Fruit fly (Drosophila melanogaster) whole organism, embryonic: ENCODE data around the gene eIF2Bepsilon.

Experiments used
- CG10147 ChIP-seq: fragments of 200-800 bp; sonication (Bioruptor generic); optimal IDR thresholded peaks from 2 replicates; lab custom pipeline; 2019; ENCODE audit warnings: missing biosample characterization, mild to moderate bottlenecking, missing genetic modification characterization, moderate library complexity
- CG10543 ChIP-seq: fragments of 200-800 bp; sonication (Bioruptor generic); optimal IDR thresholded peaks from 3 replicates; lab custom pipeline; 2017; ENCODE audit warnings: missing biosample characterization, mild to moderate bottlenecking, missing genetic modification characterization, moderate library complexity
- CG10654 ChIP-seq: fragments of 200-800 bp; sonication (Bioruptor generic); optimal IDR thresholded peaks from 2 replicates; lab custom pipeline; 2016; ENCODE audit warnings: missing biosample characterization, missing genetic modification characterization
- CG12155 ChIP-seq: fragments of 200-800 bp; sonication (Bioruptor generic); optimal IDR thresholded peaks from 3 replicates; lab custom pipeline; 2016; ENCODE audit warnings: missing biosample characterization, missing genetic modification characterization
- CG13424 ChIP-seq: fragments of 200-800 bp; sonication (Bioruptor generic); optimal IDR thresholded peaks from 2 replicates; lab custom pipeline; 2019; ENCODE audit warnings: missing biosample characterization, mild to moderate bottlenecking, missing genetic modification characterization, moderate library complexity
- CG13624 ChIP-seq: fragments of 200-800 bp; sonication (Bioruptor generic); optimal IDR thresholded peaks from 2 replicates; lab custom pipeline; 2016; ENCODE audit warnings: missing biosample characterization, missing genetic modification characterization
- CG14667 ChIP-seq: fragments of 200-800 bp; sonication (Bioruptor generic); IDR thresholded peaks from 2 replicates; pipeline ENCODE4 v1.3.6; 2022; ENCODE audit warnings: missing biosample characterization, missing genetic modification characterization
- CG15011 ChIP-seq: fragments of 200-800 bp; sonication (Bioruptor generic); optimal IDR thresholded peaks from 3 replicates; lab custom pipeline; 2018; ENCODE audit warnings: missing biosample characterization, mild to moderate bottlenecking, missing genetic modification characterization
- CG15479 ChIP-seq: fragments of 200-800 bp; sonication (Bioruptor generic); optimal IDR thresholded peaks from 3 replicates; lab custom pipeline; 2019; ENCODE audit warnings: missing biosample characterization, mild to moderate bottlenecking, missing genetic modification characterization, moderate library complexity
- CG15696 ChIP-seq: fragments of 200-800 bp; sonication (Bioruptor generic); optimal IDR thresholded peaks from 2 replicates; lab custom pipeline; 2019; ENCODE audit warnings: missing biosample characterization, mild to moderate bottlenecking, missing genetic modification characterization, moderate library complexity
- CG1647 ChIP-seq: fragments of 200-800 bp; sonication (Bioruptor generic); optimal IDR thresholded peaks from 3 replicates; lab custom pipeline; 2016; ENCODE audit warnings: missing biosample characterization, missing genetic modification characterization
- CG16815 ChIP-seq: fragments of 200-800 bp; sonication (Bioruptor generic); optimal IDR thresholded peaks from 3 replicates; lab custom pipeline; 2017; ENCODE audit warnings: missing biosample characterization, mild to moderate bottlenecking, missing genetic modification characterization
- CG18262 ChIP-seq: fragments of 200-800 bp; optimal IDR thresholded peaks from 3 replicates; lab custom pipeline; 2019; ENCODE audit warnings: missing biosample characterization, mild to moderate bottlenecking, missing genetic modification characterization, moderate library complexity
- CG18476 ChIP-seq: fragments of 200-800 bp; sonication (Bioruptor generic); optimal IDR thresholded peaks from 2 replicates; lab custom pipeline; 2016; ENCODE audit warnings: missing biosample characterization, mild to moderate bottlenecking, missing genetic modification characterization
- CG18599 ChIP-seq: fragments of 200-800 bp; sonication (Bioruptor generic); optimal IDR thresholded peaks from 3 replicates; lab custom pipeline; 2017; ENCODE audit warnings: missing biosample characterization, missing genetic modification characterization, mild to moderate bottlenecking, moderate library complexity, missing genetic modification reagents
- CG2712 ChIP-seq: fragments of 200-800 bp; optimal IDR thresholded peaks from 3 replicates; lab custom pipeline; 2019; ENCODE audit warnings: missing biosample characterization, mild to moderate bottlenecking, missing genetic modification characterization, moderate library complexity
- CG30431 ChIP-seq: fragments of 200-800 bp; sonication (Bioruptor generic); optimal IDR thresholded peaks from 2 replicates; lab custom pipeline; 2017; ENCODE audit warnings: missing biosample characterization, missing genetic modification characterization
- CG42726 ChIP-seq: fragments of 200-800 bp; sonication (Bioruptor generic); IDR thresholded peaks from 2 replicates; pipeline ENCODE4 v1.3.6; 2022; ENCODE audit warnings: missing biosample characterization, missing genetic modification characterization; ENCODE audit not compliant: partially characterized antibody
- CG4328 ChIP-seq: fragments of 200-800 bp; sonication (Bioruptor generic); optimal IDR thresholded peaks from 3 replicates; lab custom pipeline; 2017; ENCODE audit warnings: missing biosample characterization, missing genetic modification reagents, missing genetic modification characterization
- CG7372 ChIP-seq: fragments of 200-800 bp; sonication (Bioruptor generic); IDR thresholded peaks from 2 replicates; pipeline ENCODE4 v1.3.6; 2022; ENCODE audit warnings: missing biosample characterization, missing genetic modification characterization
- CG8765 ChIP-seq: fragments of 200-800 bp; sonication (Bioruptor generic); IDR thresholded peaks from 2 replicates; pipeline ENCODE4 v1.3.6; 2022; ENCODE audit warnings: missing biosample characterization, missing genetic modification characterization
- CG9215 ChIP-seq: fragments of 200-800 bp; sonication (Bioruptor generic); IDR thresholded peaks from 2 replicates; pipeline ENCODE4 v1.3.6; 2022; ENCODE audit warnings: missing biosample characterization, missing genetic modification characterization
- CG9797 ChIP-seq: fragments of 200-800 bp; sonication (Bioruptor generic); optimal IDR thresholded peaks from 3 replicates; lab custom pipeline; 2018; ENCODE audit warnings: missing biosample characterization, mild to moderate bottlenecking, missing genetic modification characterization
- Dbx ChIP-seq: fragments of 200-800 bp; sonication (Bioruptor generic); IDR thresholded peaks from 3 replicates; pipeline ENCODE4 v1.3.6; 2022; ENCODE audit warnings: missing biosample characterization, missing genetic modification characterization
- Dek ChIP-seq: fragments of 200-800 bp; sonication (Bioruptor generic); optimal IDR thresholded peaks from 3 replicates; lab custom pipeline; 2019; ENCODE audit warnings: missing biosample characterization, mild to moderate bottlenecking, missing genetic modification characterization, moderate library complexity
- Fer3 ChIP-seq: fragments of 200-800 bp; sonication (Bioruptor generic); optimal IDR thresholded peaks from 2 replicates; lab custom pipeline; 2018; ENCODE audit warnings: missing biosample characterization, mild to moderate bottlenecking, missing genetic modification characterization, moderate library complexity
- Hmr ChIP-seq: fragments of 200-800 bp; sonication (Bioruptor generic); optimal IDR thresholded peaks from 3 replicates; lab custom pipeline; 2017; ENCODE audit warnings: mild to moderate bottlenecking, missing biosample characterization, missing genetic modification reagents, missing genetic modification characterization
- MESR4 ChIP-seq: fragments of 200-800 bp; sonication (Bioruptor generic); optimal IDR thresholded peaks from 2 replicates; lab custom pipeline; 2018; ENCODE audit warnings: missing biosample characterization, mild to moderate bottlenecking, missing genetic modification characterization, moderate library complexity
- Mad ChIP-seq: fragments of 200-800 bp; sonication (Bioruptor generic); optimal IDR thresholded peaks from 2 replicates; lab custom pipeline; 2016; ENCODE audit warnings: missing biosample characterization, missing genetic modification characterization
- Mrtf ChIP-seq: fragments of 200-800 bp; sonication (Bioruptor generic); IDR thresholded peaks from 3 replicates; pipeline ENCODE4 v1.3.6; 2022; ENCODE audit warnings: missing biosample characterization, missing genetic modification characterization
- Myb ChIP-seq: fragments of 200-800 bp; sonication (Bioruptor generic); optimal IDR thresholded peaks from 2 replicates; lab custom pipeline; 2016; ENCODE audit warnings: missing biosample characterization, missing genetic modification characterization
- Neu2 ChIP-seq: fragments of 200-800 bp; sonication (Bioruptor generic); optimal IDR thresholded peaks from 3 replicates; lab custom pipeline; 2016; ENCODE audit warnings: missing biosample characterization, missing genetic modification characterization, borderline replicate concordance
- Pdp1 ChIP-seq, 2 experiments: fragments of 200-800 bp; sonication (Bioruptor generic); optimal IDR thresholded peaks; 3 replicates each; lab custom pipeline; 2016; ENCODE audit warnings: missing biosample characterization in 2 of 2, missing genetic modification characterization in 2 of 2, mild to moderate bottlenecking in 1 of 2, moderate library complexity in 1 of 2
- Rx ChIP-seq: fragments of 200-800 bp; sonication (Bioruptor generic); IDR thresholded peaks from 2 replicates; pipeline ENCODE4 v1.3.6; 2022; ENCODE audit warnings: missing biosample characterization, missing genetic modification characterization
- Sry-β ChIP-seq: fragments of 200-800 bp; sonication (Bioruptor generic); optimal IDR thresholded peaks from 2 replicates; lab custom pipeline; 2018; ENCODE audit warnings: missing biosample characterization, mild to moderate bottlenecking, missing genetic modification characterization, moderate library complexity
- YL-1 ChIP-seq: fragments of 200-800 bp; sonication (Bioruptor generic); optimal IDR thresholded peaks from 3 replicates; lab custom pipeline; 2017; ENCODE audit warnings: missing biosample characterization, mild to moderate bottlenecking, missing genetic modification characterization
- bab2 ChIP-seq: fragments of 200-800 bp; sonication (Bioruptor generic); optimal IDR thresholded peaks from 2 replicates; lab custom pipeline; 2016; ENCODE audit warnings: missing biosample characterization, missing genetic modification characterization
- btn ChIP-seq: fragments of 200-800 bp; sonication (Bioruptor generic); optimal IDR thresholded peaks from 2 replicates; lab custom pipeline; 2016; ENCODE audit warnings: missing biosample characterization, missing genetic modification characterization
- crol ChIP-seq: fragments of 200-800 bp; sonication (Bioruptor generic); IDR thresholded peaks from 2 replicates; pipeline ENCODE4 v1.3.6; 2022; ENCODE audit warnings: missing biosample characterization, missing genetic modification characterization
- dpn ChIP-seq, 2 experiments: fragments of 200-800 bp; sonication (Bioruptor generic); optimal IDR thresholded peaks; 3 replicates each; lab custom pipeline; 2016; ENCODE audit warnings: missing biosample characterization in 2 of 2, missing genetic modification characterization in 2 of 2
- ems ChIP-seq: fragments of 200-800 bp; sonication (Bioruptor generic); optimal IDR thresholded peaks from 3 replicates; lab custom pipeline; 2016; ENCODE audit warnings: missing biosample characterization, missing genetic modification characterization
- gce ChIP-seq: fragments of 200-800 bp; sonication (Bioruptor generic); IDR thresholded peaks from 3 replicates; pipeline ENCODE4 v1.3.6; 2022; ENCODE audit warnings: missing biosample characterization, missing genetic modification characterization
- luna ChIP-seq: fragments of 200-800 bp; sonication (Bioruptor generic); optimal IDR thresholded peaks from 2 replicates; lab custom pipeline; 2016; ENCODE audit warnings: missing biosample characterization, missing genetic modification characterization
- nau ChIP-seq: fragments of 200-800 bp; sonication (Bioruptor generic); optimal IDR thresholded peaks from 3 replicates; lab custom pipeline; 2017; ENCODE audit warnings: missing biosample characterization, mild to moderate bottlenecking, missing genetic modification characterization, missing genetic modification reagents
- nmo ChIP-seq: fragments of 200-800 bp; sonication (Bioruptor generic); optimal IDR thresholded peaks from 2 replicates; lab custom pipeline; 2018; ENCODE audit warnings: missing biosample characterization, mild to moderate bottlenecking, missing genetic modification characterization, moderate library complexity
- pita ChIP-seq: fragments of 200-800 bp; sonication (Bioruptor generic); optimal IDR thresholded peaks from 2 replicates; lab custom pipeline; 2017; ENCODE audit warnings: missing biosample characterization, mild to moderate bottlenecking, missing genetic modification characterization
- scrt ChIP-seq: fragments of 200-800 bp; sonication (Bioruptor generic); optimal IDR thresholded peaks from 2 replicates; lab custom pipeline; 2018; ENCODE audit warnings: missing biosample characterization, mild to moderate bottlenecking, missing genetic modification characterization, moderate library complexity
- ssp ChIP-seq: fragments of 200-800 bp; sonication (Bioruptor generic); IDR thresholded peaks from 2 replicates; pipeline ENCODE4 v1.3.6; 2022; ENCODE audit warnings: missing biosample characterization, missing genetic modification characterization
- stwl ChIP-seq: fragments of 200-800 bp; sonication (Bioruptor generic); optimal IDR thresholded peaks from 3 replicates; lab custom pipeline; 2018; ENCODE audit warnings: missing biosample characterization, mild to moderate bottlenecking, missing genetic modification characterization, moderate library complexity
- tin ChIP-seq: fragments of 200-800 bp; sonication (Bioruptor generic); optimal IDR thresholded peaks from 3 replicates; lab custom pipeline; 2016; ENCODE audit warnings: missing biosample characterization, missing genetic modification characterization
- tll ChIP-seq, 2 experiments: fragments of 200-800 bp in 1 of 2; fragments of >200 bp in 1 of 2; sonication (Bioruptor generic) in 1 of 2; optimal IDR thresholded peaks; 2 replicates each; lab custom pipeline; 2017 to 2019; ENCODE audit warnings: missing biosample characterization in 2 of 2, missing genetic modification characterization in 2 of 2, mild to moderate bottlenecking in 1 of 2, moderate library complexity in 1 of 2

eIF2Bepsilon gene

dm6 chrX:1880139-1880556, 42.5 kb downstream of the eIF2Bepsilon start, which contains the start of gene Coa8 (continued):
- peak; percentile 28 for TF ChIP-seq Hmr (GFP tag; lab: Kevin White, UChicago)
- TF ChIP-seq btn (GFP tag; lab: Kevin White, UChicago), result peak; percentile 37
- no peak for TF ChIP-seq CG10543
- peak; percentile 11 for TF ChIP-seq CG12155
- no peak for TF ChIP-seq stwl (tag; lab: Kevin White, UChicago)
- TF ChIP-seq gce (GFP tag; lab: Robert Waterston, UW), result no peak
- TF ChIP-seq scrt, result no peak
- peak; percentile 14; the same call in 1 of the 2 replicates for TF ChIP-seq Rx
- peak; percentile 50 for TF ChIP-seq CG9215
- TF ChIP-seq CG14667 (GFP tag; lab: Robert Waterston, UW), result peak; percentile 30; the same call in 1 of the 2 replicates
- peak; percentile 19 for TF ChIP-seq ems (GFP tag; lab: Kevin White, UChicago)
- no peak for TF ChIP-seq CG15479
- TF ChIP-seq YL-1, result peak; percentile 10
- TF ChIP-seq nau (GFP tag; lab: Kevin White, UChicago), result no peak
- no peak for TF ChIP-seq tll (GFP tag; optimal IDR thresholded peaks at IDR 0.05; lab: Kevin White, UChicago)
- TF ChIP-seq CG15696 (tag; lab: Kevin White, UChicago), result peak; percentile 29
- TF ChIP-seq Mrtf, result no peak
- no peak for TF ChIP-seq CG4328
- peak; percentile 49 to 75 for TF ChIP-seq Pdp1 (GFP tag; optimal IDR thresholded peaks at IDR 0.05; lab: Kevin White, UChicago)
- peak; percentile 15 for TF ChIP-seq Mad (GFP tag; lab: Kevin White, UChicago)
- peak; percentile 40 for TF ChIP-seq CG13624 (GFP tag; lab: Kevin White, UChicago)
- TF ChIP-seq CG10654 (GFP tag; lab: Kevin White, UChicago), result no peak
- peak; percentile 3 for TF ChIP-seq CG10147 (GFP tag; lab: Kevin White, UChicago)
- peak; percentile 62; the same call in 1 of the 3 replicates for TF ChIP-seq Dbx (GFP tag; lab: Robert Waterston, UW)
- no peak for TF ChIP-seq CG18262 (tag; lab: Kevin White, UChicago)
- TF ChIP-seq CG9797, result peak; percentile 33
- no peak for TF ChIP-seq Neu2 (GFP tag; lab: Kevin White, UChicago)
- peak; percentile 10 for TF ChIP-seq CG16815 (GFP tag; lab: Kevin White, UChicago)
- TF ChIP-seq luna (GFP tag; lab: Kevin White, UChicago), result no peak
- no peak for TF ChIP-seq CG1647 (GFP tag; lab: Kevin White, UChicago)
- TF ChIP-seq nmo, result peak; percentile 40
- TF ChIP-seq CG15011 (GFP tag; lab: Kevin White, UChicago), result no peak
- TF ChIP-seq bab2, result no peak
- TF ChIP-seq CG7372, result 0 out of 2 replicates have a peak, but pooled peaks have one; percentile 25
- no peak for TF ChIP-seq CG42726 (GFP tag; lab: Robert Waterston, UW)

- peak; percentile 29 for TF ChIP-seq Dek (tag; lab: Kevin White, UChicago)
- peak; percentile 70 for TF ChIP-seq Fer3
- TF ChIP-seq Sry-β (GFP tag; lab: Kevin White, UChicago), result peak; percentile 24
- TF ChIP-seq CG13424, result peak; percentile 69
- TF ChIP-seq MESR4 (GFP tag; lab: Kevin White, UChicago), result no peak
- peak; percentile 56 for TF ChIP-seq CG8765 (GFP tag; lab: Robert Waterston, UW)
- peak; percentile 65 for TF ChIP-seq ssp (GFP tag; lab: Robert Waterston, UW)
- TF ChIP-seq Myb (GFP tag; lab: Kevin White, UChicago), result peak; percentile 47
- TF ChIP-seq CG14667 (GFP tag; lab: Robert Waterston, UW), result 0 out of 2 replicates have a peak, but pooled peaks have one; percentile 15
- TF ChIP-seq pita (GFP tag; lab: Kevin White, UChicago), result no peak
- peak; percentile 12 for TF ChIP-seq CG30431 (GFP tag; lab: Kevin White, UChicago)
- TF ChIP-seq CG18476, result no peak
- no peak for TF ChIP-seq crol (GFP tag; lab: Robert Waterston, UW)
- peak; percentile 67 for TF ChIP-seq CG18599 (GFP tag; lab: Kevin White, UChicago)
- TF ChIP-seq dpn (GFP tag; optimal IDR thresholded peaks at IDR 0.05; lab: Kevin White, UChicago), result peak; percentile 59 to 61
- peak; percentile 53 for TF ChIP-seq Mad (GFP tag; lab: Kevin White, UChicago)
- TF ChIP-seq tin (GFP tag; lab: Kevin White, UChicago), result peak; percentile 49
- peak; percentile 30 for TF ChIP-seq CG2712 (tag; lab: Kevin White, UChicago)
Observed at dm6 chrX:1879606-1880110, 43.0 kb downstream of the eIF2Bepsilon start, which contains the start of gene CG14818. CG14818 (minus strand) TSS chrX:1879774.
